Worm (Caenorhabditis elegans): ENCODE data around the gene gcy-15.

The gcy-15 gene

DNA sequence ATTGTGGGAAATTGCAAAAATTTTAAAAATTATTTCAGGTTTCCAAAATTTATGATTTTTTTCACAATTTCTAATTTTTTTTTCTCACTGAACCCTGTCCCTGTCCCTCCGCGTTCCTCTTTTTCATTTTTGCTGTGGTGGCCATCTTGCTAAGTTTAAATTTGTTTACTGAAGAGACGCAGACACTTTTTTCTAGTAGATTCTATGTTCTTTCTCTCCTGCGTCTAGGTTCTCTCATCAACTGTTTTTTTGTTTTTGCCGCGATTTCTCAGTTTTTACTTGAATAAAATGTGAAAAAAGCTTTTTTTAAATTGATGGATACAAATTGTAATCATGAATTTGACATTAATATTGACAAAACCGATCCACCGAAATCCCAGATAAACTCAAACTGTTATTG, 12.4 kb upstream of the gcy-15 start, which contains the start of gene ZC239.6 (continued):
- TF ChIP-seq isw-1 (GFP tag; IDR thresholded peaks at IDR 0.05): no peak
- no peak for TF ChIP-seq unc-30 (tag; optimal IDR thresholded peaks at IDR 0.05)
- no peak for TF ChIP-seq lin-13 (GFP tag; optimal IDR thresholded peaks at IDR 0.05)
- TF ChIP-seq ceh-88 (GFP tag; IDR thresholded peaks at IDR 0.05): no peak
- TF ChIP-seq nhr-237 (tag; optimal IDR thresholded peaks at IDR 0.05): no peak
- TF ChIP-seq C04F5.9 (tag; optimal IDR thresholded peaks at IDR 0.05): no peak
- TF ChIP-seq zag-1 (tag; optimal IDR thresholded peaks at IDR 0.05): no peak
- TF ChIP-seq fkh-8 (tag; optimal IDR thresholded peaks at IDR 0.05): no peak
- no peak for TF ChIP-seq aly-2 (tag; optimal IDR thresholded peaks at IDR 0.05)
- no peak for TF ChIP-seq ztf-4 (tag; optimal IDR thresholded peaks at IDR 0.05)
- no peak for TF ChIP-seq nhr-76 (tag; optimal IDR thresholded peaks at IDR 0.05)
- no peak for TF ChIP-seq egl-13 (tag; optimal IDR thresholded peaks at IDR 0.05)
- TF ChIP-seq lsy-2 (tag; optimal IDR thresholded peaks at IDR 0.05): peak; percentile 23 to 51
- no peak for TF ChIP-seq fos-1 (tag; optimal IDR thresholded peaks at IDR 0.05)
- TF ChIP-seq mep-1 (tag; optimal IDR thresholded peaks at IDR 0.05): peak; percentile 27
- TF ChIP-seq fkh-10 (GFP tag; optimal IDR thresholded peaks at IDR 0.05): no peak
- no peak for TF ChIP-seq jun-1 (tag; optimal IDR thresholded peaks at IDR 0.05)
- TF ChIP-seq vab-15 (tag; optimal IDR thresholded peaks at IDR 0.05): no peak
- peak; percentile 46 for TF ChIP-seq nhr-85 (tag)
- TF ChIP-seq nhr-84 (tag; optimal IDR thresholded peaks at IDR 0.05): no peak
- no peak for TF ChIP-seq snpc-4 (tag; optimal IDR thresholded peaks at IDR 0.05)
- TF ChIP-seq ztf-11 (tag; optimal IDR thresholded peaks at IDR 0.05): no peak
- TF ChIP-seq aha-1 (tag; optimal IDR thresholded peaks at IDR 0.05): no peak
- TF ChIP-seq mab-9 (GFP tag; IDR thresholded peaks at IDR 0.05): no peak
- no peak for TF ChIP-seq irx-1 (tag; optimal IDR thresholded peaks at IDR 0.05)
- peak in 1 of 3 experiments; percentile 5 for TF ChIP-seq ceh-82 (tag; optimal IDR thresholded peaks at IDR 0.05)
- TF ChIP-seq mef-2 (tag; optimal IDR thresholded peaks at IDR 0.05): no peak
- no peak for TF ChIP-seq pag-3 (tag; optimal IDR thresholded peaks at IDR 0.05; ENCODE audit: borderline replicate concordance, insufficient read depth)
- no peak for TF ChIP-seq pqm-1 (tag; optimal IDR thresholded peaks at IDR 0.05)
- TF ChIP-seq grh-1 (GFP tag; IDR thresholded peaks at IDR 0.05): no peak
- TF ChIP-seq nhr-11 (tag; optimal IDR thresholded peaks at IDR 0.05): no peak
- TF ChIP-seq unc-62 (GFP tag; optimal IDR thresholded peaks at IDR 0.05): no peak
- TF ChIP-seq ets-5 (GFP tag; IDR thresholded peaks at IDR 0.05): no peak
- TF ChIP-seq C16A3.4 (tag; optimal IDR thresholded peaks at IDR 0.05): no peak
- TF ChIP-seq efl-1 (optimal IDR thresholded peaks at IDR 0.05): peak; percentile 39 to 42
- peak; percentile 41 to 84 for TF ChIP-seq efl-1 (GFP tag; optimal IDR thresholded peaks at IDR 0.05 in 1 of 2)
- no peak for TF ChIP-seq unc-86 (tag; optimal IDR thresholded peaks at IDR 0.05)
- TF ChIP-seq alr-1 (tag; optimal IDR thresholded peaks at IDR 0.05; ENCODE audit: borderline replicate concordance): no peak
- no peak for TF ChIP-seq nhr-28 (tag; optimal IDR thresholded peaks at IDR 0.05)
- no peak for TF ChIP-seq zip-4 (GFP tag; optimal IDR thresholded peaks at IDR 0.05)
- no peak for TF ChIP-seq elt-3 (tag; optimal IDR thresholded peaks at IDR 0.05)
- TF ChIP-seq ceh-63 (GFP tag; optimal IDR thresholded peaks at IDR 0.05): no peak
- TF ChIP-seq efl-3 (GFP tag; optimal IDR thresholded peaks at IDR 0.05): no peak
- TF ChIP-seq hlh-17 (GFP tag; optimal IDR thresholded peaks at IDR 0.05; ENCODE audit: borderline replicate concordance): no peak
- no peak for TF ChIP-seq lin-15B (tag; optimal IDR thresholded peaks at IDR 0.05)
- no peak for TF ChIP-seq nhr-90 (tag; optimal IDR thresholded peaks at IDR 0.05; ENCODE audit: poor library complexity)
- no peak for TF ChIP-seq C34B4.2 (tag; optimal IDR thresholded peaks at IDR 0.05)
- no peak for TF ChIP-seq pax-3 (tag; optimal IDR thresholded peaks at IDR 0.05)
- no peak for TF ChIP-seq F16B12.6 (tag; optimal IDR thresholded peaks at IDR 0.05)
- no peak for TF ChIP-seq hpl-2 (GFP tag; optimal IDR thresholded peaks at IDR 0.05)
- no peak for TF ChIP-seq tbx-2 (tag; optimal IDR thresholded peaks at IDR 0.05)
- TF ChIP-seq nhr-19 (GFP tag; conservative IDR thresholded peaks at IDR 0.05): no peak
- no peak for TF ChIP-seq ama-1 (optimal IDR thresholded peaks at IDR 0.05)
- TF ChIP-seq skn-1 (tag; optimal IDR thresholded peaks at IDR 0.05): no peak
- no peak for TF ChIP-seq hlh-4 (tag; optimal IDR thresholded peaks at IDR 0.05)
- peak; percentile 16 for TF ChIP-seq xbp-1 (tag; optimal IDR thresholded peaks at IDR 0.05)

Data from whole organism, L1 larva.